Worm (Caenorhabditis elegans): ENCODE results near the gene bbs-5.
"Not testable (repeated sequence)": the region's sequence is repeated elsewhere in the genome, so short reads cannot be mapped to it uniquely, and the experiment has no call there.

bbs-5 gene

ce11 chrIII:10270778-10271307 is 9.3 kb upstream of the bbs-5 start, which contains the start of gene cnk-1:
TSS of gene cnk-1 (plus strand) at chrIII:10271257.
- peak; percentile 32 for TF ChIP-seq him-1 (tag; optimal IDR thresholded peaks at IDR 0.05)
- no peak for TF ChIP-seq dao-5 (tag; optimal IDR thresholded peaks at IDR 0.05)

DNA sequence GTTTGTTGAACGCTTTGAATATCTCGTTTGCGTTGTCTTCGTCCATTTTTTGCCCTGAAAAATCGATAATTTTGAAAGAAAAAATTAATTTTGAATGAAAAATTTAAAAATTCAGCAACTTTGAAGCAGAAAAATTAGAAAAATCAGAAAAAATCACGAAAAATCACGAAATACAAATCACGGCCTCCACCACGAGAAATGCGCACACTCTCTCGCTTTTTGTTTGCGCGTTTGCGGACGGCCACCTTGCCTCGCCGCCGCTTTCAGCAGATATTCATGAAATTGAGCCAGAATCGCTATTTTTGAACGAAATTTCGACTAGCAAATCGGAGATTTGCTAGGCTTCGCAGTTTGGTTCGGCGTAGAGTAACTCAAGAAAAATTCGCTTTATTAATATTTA is 5.2 kb upstream of the bbs-5 start, which contains the start of gene inpp-4B:
Gene inpp-4B (minus strand): TSS at position 54 of the 400 bp plus-strand sequence.
- not testable (repeated sequence) for TF ChIP-seq W03F9.2, dao-5, him-1 (tag; optimal IDR thresholded peaks at IDR 0.05)

ce11 chrIII:10261256-10261655 is 326 bp downstream of the bbs-5 start:
- no peak for TF ChIP-seq W03F9.2 (tag; optimal IDR thresholded peaks at IDR 0.05)
- no peak for TF ChIP-seq dao-5 (tag; optimal IDR thresholded peaks at IDR 0.05)
- no peak for TF ChIP-seq him-1 (tag; optimal IDR thresholded peaks at IDR 0.05)

DNA sequence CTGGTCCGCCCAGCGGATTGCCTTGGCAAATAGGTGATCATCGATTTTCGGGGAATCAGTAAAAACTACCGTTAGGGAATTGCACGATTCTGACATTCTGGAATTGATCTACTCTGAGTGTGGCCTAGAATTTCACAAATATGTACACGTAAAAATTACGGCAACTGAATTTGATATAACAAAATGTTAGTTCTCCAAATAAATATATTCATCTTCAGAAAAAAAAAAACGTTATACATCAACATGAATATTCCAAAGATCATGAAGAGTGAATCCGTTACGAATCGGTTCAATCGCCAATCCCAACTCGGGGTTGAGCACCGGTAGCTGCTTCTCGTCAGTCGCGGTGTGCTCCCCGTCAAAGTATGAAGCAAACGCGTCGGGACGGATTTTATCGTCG is 2.9 kb downstream of the bbs-5 start, which contains the start of gene rip-1:
Gene rip-1 (minus strand): TSS at position 101 of the 400 bp plus-strand sequence.
- TF ChIP-seq him-1 (tag; optimal IDR thresholded peaks at IDR 0.05) (no peak), dao-5 (tag; optimal IDR thresholded peaks at IDR 0.05) (no peak), W03F9.2 (tag; optimal IDR thresholded peaks at IDR 0.05) (no peak)

DNA sequence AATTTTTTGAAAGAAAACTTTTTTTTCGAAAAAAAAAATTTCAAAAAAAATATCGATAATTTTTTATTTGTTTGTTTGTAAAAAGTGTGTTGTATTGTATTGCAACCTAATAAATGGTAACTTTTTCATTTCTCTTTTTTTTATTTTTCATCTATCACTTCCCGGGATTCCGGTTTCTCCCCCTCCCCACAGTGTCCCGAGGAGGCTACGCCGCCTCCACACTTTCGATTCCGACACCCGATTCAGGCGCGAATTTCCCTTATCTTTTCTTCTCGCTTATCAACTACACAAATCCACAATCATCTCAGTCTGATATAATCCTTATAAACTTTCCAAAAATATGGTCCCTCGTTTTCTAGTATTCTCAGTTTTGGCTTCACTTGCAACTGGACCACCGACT is 7.0 kb downstream of the bbs-5 start, which contains the start of gene R01H10.4:
Gene R01H10.4 (plus strand): TSS at position 236 of the 400 bp plus-strand sequence.
- TF ChIP-seq W03F9.2 (tag; optimal IDR thresholded peaks at IDR 0.05) (no peak), dao-5 (tag; optimal IDR thresholded peaks at IDR 0.05) (no peak), him-1 (tag; optimal IDR thresholded peaks at IDR 0.05) (no peak)

DNA sequence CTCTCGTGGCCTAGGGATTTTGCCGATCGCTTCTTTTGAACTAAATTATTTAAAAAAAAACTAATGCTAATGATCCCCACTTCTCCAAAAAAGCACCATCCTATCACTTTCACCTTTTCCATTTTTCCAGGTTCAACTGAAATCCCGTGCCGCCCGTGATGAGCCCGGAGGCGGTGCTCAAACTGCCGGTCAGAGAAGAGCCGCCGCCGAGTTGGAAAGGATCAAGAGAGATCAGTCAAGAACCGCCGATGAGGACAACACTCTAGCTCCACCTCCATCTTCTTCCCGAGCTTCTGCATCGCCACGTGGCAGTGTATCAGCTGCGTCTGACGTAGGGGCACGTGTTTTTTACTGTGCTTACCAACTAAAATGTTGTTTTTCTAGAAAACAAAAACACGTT is 8.2 kb downstream of the bbs-5 start:
- TF ChIP-seq W03F9.2 (tag; optimal IDR thresholded peaks at IDR 0.05): no peak
- TF ChIP-seq him-1 (tag; optimal IDR thresholded peaks at IDR 0.05): no peak
- TF ChIP-seq dao-5 (tag; optimal IDR thresholded peaks at IDR 0.05): no peak

- TF ChIP-seq him-1 (tag; optimal IDR thresholded peaks at IDR 0.05): no peak
- no peak for TF ChIP-seq dao-5 (tag; optimal IDR thresholded peaks at IDR 0.05)
- TF ChIP-seq W03F9.2 (tag; optimal IDR thresholded peaks at IDR 0.05): no peak
These were observed 10.5 kb downstream of the bbs-5 start for ce11 chrIII:10251114-10251513.

DNA sequence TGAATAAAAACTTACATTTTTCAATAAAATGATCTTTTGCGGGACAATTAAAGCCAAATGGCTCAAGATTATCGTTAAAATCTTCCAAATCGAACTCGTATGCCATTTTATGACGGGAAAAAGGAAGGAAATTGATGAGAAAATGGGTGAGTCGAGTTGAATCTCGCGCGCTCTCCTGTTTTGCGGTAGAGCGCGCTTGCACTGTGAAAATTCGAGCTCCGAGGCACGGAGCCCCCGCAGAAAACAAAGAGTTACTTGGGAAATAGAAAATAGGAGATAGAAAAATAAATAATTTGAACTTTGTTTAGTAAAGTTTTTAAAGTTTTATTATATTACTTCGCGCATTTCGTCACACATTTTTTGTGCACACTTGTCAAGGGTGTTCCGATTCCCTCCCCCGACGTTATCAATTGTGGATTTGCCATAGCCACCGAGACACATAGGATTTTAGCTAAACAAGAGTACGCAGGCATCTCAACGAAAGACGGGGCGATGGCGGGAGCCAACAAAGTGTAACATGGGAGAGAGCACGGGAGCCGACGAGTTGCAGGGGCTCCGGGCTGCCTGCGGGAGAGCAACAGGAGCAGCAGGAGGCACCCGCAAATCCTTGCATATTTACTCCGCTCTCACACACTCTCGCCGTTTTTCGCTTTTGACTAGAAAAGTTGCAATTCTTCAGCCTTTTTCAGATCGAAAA is 13.0 kb downstream of the bbs-5 start, which contains the start of the genes div-1 and cor-1:
Gene div-1 (minus strand): TSS at position 119 of the 697 bp plus-strand sequence.
Gene cor-1 (plus strand): TSS at position 671 of the 697 bp plus-strand sequence.
- TF ChIP-seq W03F9.2 (tag; optimal IDR thresholded peaks at IDR 0.05): no peak
- no peak for TF ChIP-seq him-1 (tag; optimal IDR thresholded peaks at IDR 0.05)
- TF ChIP-seq dao-5 (tag; optimal IDR thresholded peaks at IDR 0.05): no peak

ce11 chrIII:10244013-10244412 is 17.6 kb downstream of the bbs-5 start:
- TF ChIP-seq dao-5 (tag; optimal IDR thresholded peaks at IDR 0.05) (no peak), W03F9.2 (tag; optimal IDR thresholded peaks at IDR 0.05) (no peak), him-1 (tag; optimal IDR thresholded peaks at IDR 0.05) (no peak)

ce11 chrIII:10241332-10241829 is 20.2 kb downstream of the bbs-5 start:
- TF ChIP-seq him-1 (tag; optimal IDR thresholded peaks at IDR 0.05) (no peak), W03F9.2 (tag; optimal IDR thresholded peaks at IDR 0.05) (no peak), dao-5 (tag; optimal IDR thresholded peaks at IDR 0.05) (no peak)

DNA sequence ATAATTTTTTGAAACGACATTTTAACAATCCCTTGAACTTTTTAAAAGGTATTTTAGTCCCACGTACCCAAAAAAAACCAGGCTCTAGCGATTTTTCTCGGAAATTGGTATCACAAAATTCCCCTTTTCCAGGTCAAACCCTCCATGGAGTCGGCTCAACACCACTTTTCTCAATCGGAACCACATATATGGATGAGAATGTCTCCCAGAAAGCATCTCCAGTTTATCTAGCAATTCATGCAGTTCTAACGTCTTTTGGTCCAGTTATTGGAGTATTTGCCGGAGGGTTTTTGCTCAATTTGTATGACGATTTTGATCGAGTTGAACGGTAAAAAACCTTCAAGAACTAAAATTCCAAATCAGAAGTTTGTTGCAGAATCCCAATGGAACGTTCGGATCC is 21.5 kb downstream of the bbs-5 start:
- TF ChIP-seq dao-5 (tag; optimal IDR thresholded peaks at IDR 0.05) (no peak), W03F9.2 (tag; optimal IDR thresholded peaks at IDR 0.05) (no peak), him-1 (tag; optimal IDR thresholded peaks at IDR 0.05) (no peak)

- TF ChIP-seq him-1 (tag; optimal IDR thresholded peaks at IDR 0.05) (no peak), dao-5 (tag; optimal IDR thresholded peaks at IDR 0.05) (no peak), W03F9.2 (tag; optimal IDR thresholded peaks at IDR 0.05) (no peak)
These were observed 23.0 kb downstream of the bbs-5 start, which contains the start of gene Y70G10A.3 for ce11 chrIII:10238448-10239154. TSS of gene Y70G10A.3 (plus strand) at chrIII:10239104.

DNA sequence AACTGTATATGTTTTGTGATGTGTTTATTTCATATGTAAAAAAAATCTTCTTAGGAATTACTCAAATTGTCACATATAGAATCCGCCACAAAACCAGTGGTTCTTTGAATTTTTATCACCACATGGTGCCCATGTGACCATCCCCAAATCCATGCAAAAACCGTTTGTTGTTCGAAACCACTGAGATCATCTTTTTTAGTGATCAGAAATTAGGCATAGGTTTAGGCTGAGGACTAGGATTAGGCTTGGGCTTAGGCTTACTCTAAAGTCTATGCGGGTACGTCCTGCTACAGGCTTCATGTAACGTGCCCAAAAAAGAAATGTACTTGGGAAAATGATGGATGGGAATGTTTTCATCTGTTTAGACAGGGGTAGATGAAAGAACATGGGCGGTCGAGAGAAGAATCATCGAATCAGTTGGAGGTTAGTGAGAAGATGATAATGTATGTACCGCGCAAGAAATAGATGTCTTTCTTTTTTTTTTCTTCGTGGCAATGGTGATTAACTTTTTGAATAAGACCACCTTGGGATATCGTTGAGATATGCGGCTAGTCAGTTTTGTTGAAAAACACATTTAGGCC is 25.2 kb downstream of the bbs-5 start:
- TF ChIP-seq him-1 (tag; optimal IDR thresholded peaks at IDR 0.05) (no peak), dao-5 (tag; optimal IDR thresholded peaks at IDR 0.05) (no peak), W03F9.2 (tag; optimal IDR thresholded peaks at IDR 0.05) (no peak)

Measured in whole organism, L4/young adult.